Worm (Caenorhabditis elegans) whole organism, L2 larva: ENCODE results near the gene C14A6.6.

Experiments
- nhr-237 ChIP-seq: fragments of 150-350 bp; optimal IDR thresholded peaks from 2 replicates; lab custom pipeline; 2014; ENCODE audit warnings: missing biosample characterization, missing genetic modification characterization
- ztf-11 ChIP-seq: sonication (generic microtip); optimal IDR thresholded peaks from 2 replicates; lab custom pipeline; 2017; ENCODE audit warnings: missing biosample characterization, missing genetic modification characterization

ce11 chrV:18198421-18198820 lies 31.4 kb upstream of the C14A6.6 start, which contains the start of gene F16H6.4:
- TF ChIP-seq ztf-11 (tag; lab: Kevin White, UChicago) (no peak), nhr-237 (no peak)
